Fruit fly (Drosophila melanogaster): ENCODE data around the gene CG5776.

Gene CG5776

DNA sequence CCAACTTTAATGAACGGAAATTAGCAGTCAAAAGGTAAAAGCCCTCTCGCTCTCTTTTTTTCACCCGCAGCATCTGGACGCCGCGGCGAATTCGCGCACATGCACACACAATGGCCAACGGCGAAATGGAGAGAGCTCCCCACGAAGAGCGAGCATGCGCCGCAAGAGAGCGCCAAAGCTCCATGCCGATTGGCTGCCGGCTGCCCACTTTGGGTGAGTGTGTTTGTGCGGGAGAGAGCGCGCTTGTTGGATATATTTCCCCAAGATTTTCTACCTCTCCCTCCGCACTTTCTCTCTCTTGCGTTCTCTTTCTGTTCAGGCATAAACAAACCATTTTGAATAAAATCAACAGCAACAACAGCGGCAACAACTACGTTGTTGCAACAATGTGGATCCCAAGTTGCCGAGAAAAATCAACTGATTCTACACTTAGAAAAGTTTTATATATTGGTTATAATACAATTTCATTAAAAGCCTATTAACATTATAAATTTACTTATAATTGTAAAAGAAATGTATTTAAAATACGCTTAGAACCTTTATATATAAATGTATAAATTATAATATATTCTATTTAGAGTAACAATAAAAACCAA lies 48.4 kb downstream of the CG5776 start:
- no peak for TF ChIP-seq CG8478 (optimal IDR thresholded peaks at IDR 0.05)
- no peak for TF ChIP-seq CTCF (optimal IDR thresholded peaks at IDR 0.05)

DNA sequence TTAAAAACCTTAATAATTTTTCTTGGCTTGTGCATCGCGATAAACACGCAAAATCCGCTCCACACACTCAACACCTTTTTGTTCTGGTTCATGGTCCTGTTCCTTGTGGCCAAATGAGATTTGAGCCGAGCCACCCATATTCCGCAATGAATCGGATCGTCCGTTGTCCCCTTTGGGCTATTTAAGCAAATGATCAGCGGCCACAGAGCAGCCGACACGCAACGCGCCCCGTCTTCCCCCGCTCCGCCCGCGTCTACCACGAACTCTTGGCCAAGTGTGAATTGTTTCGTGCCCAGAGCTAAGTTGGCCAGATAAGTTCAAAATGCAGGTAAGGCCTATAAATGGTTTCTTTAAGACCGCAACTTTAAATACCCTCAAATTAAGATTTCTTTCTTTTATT lies 53.2 kb downstream of the CG5776 start:
- TF ChIP-seq CTCF (optimal IDR thresholded peaks at IDR 0.05) (no peak), CG8478 (optimal IDR thresholded peaks at IDR 0.05) (no peak)
